Worm (Caenorhabditis elegans) whole organism, young adult: ENCODE measurements around the gene col-148.

Experiments
- C17E4.6 ChIP-seq: fragments of 200-800 bp; sonication (Bioruptor generic); IDR thresholded peaks from 2 replicates; pipeline ENCODE4 v1.3.6; 2022; ENCODE audit warnings: missing genetic modification reagents, missing genetic modification characterization, missing compliant biosample characterization
- ets-4 ChIP-seq: fragments of 200-800 bp; sonication (Bioruptor generic); optimal IDR thresholded peaks from 2 replicates; lab custom pipeline; 2018; ENCODE audit warnings: mild to moderate bottlenecking, missing genetic modification characterization, missing compliant biosample characterization
- gei-17 ChIP-seq: fragments of 200-800 bp; sonication (Bioruptor generic); optimal IDR thresholded peaks from 2 replicates; lab custom pipeline; 2018; ENCODE audit warnings: mild to moderate bottlenecking, missing genetic modification characterization, missing compliant biosample characterization
- tbx-9 ChIP-seq: sonication (generic microtip); optimal IDR thresholded peaks from 2 replicates; lab custom pipeline; 2016; ENCODE audit warnings: borderline replicate concordance, missing genetic modification characterization, inconsistent platforms, missing compliant biosample characterization

DNA sequence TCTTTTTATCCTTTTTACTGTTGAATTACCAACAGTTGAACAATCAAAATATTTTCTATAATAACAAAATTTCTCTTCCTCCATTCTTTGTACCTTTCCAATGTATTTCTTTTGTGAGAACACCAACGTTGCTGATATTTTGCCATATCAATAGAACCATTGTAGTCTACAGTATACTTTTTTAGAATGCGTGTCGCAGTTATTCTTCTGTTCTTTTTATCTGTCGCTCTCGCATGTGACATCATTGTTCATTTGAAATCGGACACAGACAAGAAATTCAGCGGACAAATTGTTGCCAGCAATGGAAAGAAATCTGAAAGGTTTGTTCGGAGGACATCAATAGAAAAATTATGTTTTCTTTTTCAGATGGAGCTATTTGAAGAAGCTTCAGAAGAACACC lies 39.6 kb upstream of the col-148 start, which contains the start of gene ZK856.7:
- no peak for TF ChIP-seq gei-17 (GFP tag; lab: Kevin White, UChicago)
- no peak for TF ChIP-seq C17E4.6 (GFP tag; lab: Robert Waterston, UW)
- TF ChIP-seq ets-4 (GFP tag; lab: Kevin White, UChicago), result no peak
- no peak for TF ChIP-seq tbx-9 (tag; lab: Kevin White, UChicago)
